Worm (Caenorhabditis elegans) whole organism, L4/young adult: Measurements from ENCODE around the gene cwn-2.

Experiments used
- W03F9.2 ChIP-seq: fragments of 150-350 bp; optimal IDR thresholded peaks from 2 replicates; lab custom pipeline; 2014; ENCODE audit warnings: missing biosample characterization, missing genetic modification characterization
- dao-5 ChIP-seq: sonication (generic microtip); optimal IDR thresholded peaks from 2 replicates; lab custom pipeline; 2016; ENCODE audit warnings: missing genotype, missing genetic modification characterization, moderate library complexity, missing compliant biosample characterization
- him-1 ChIP-seq: sonication (generic microtip); optimal IDR thresholded peaks from 2 replicates; lab custom pipeline; 2016; ENCODE audit warnings: missing genotype, missing genetic modification reagents, missing genetic modification characterization, missing compliant biosample characterization

- TF ChIP-seq him-1 (tag; lab: Kevin White, UChicago) (no peak), W03F9.2 (tag; lab: Kevin White, UChicago) (no peak), dao-5 (no peak)
Measured at ce11 chrIV:10036966-10037365, 30.6 kb upstream of the cwn-2 start, which contains the start of gene F44D12.10.
